4 fruit fly cellular contexts compared by ENCODE assay signal in genomic region chr3L:3865290-3865891, dm6.
TF ChIP-seq lines count a peak whose summit lies in the region.

No protein-coding gene starts in this region.

- TF ChIP-seq CTCF in whole organism, embryonic (GFP tag; optimal IDR thresholded peaks at IDR 0.05; lab: Kevin White, UChicago) = no peak

TF ChIP-seq in whole organism, embryonic, 481 proteins besides CTCF, POLR2A, EP300 and RAD21:
- TF ChIP-seq Awh (GFP tag; IDR thresholded peaks at IDR 0.05; lab: Robert Waterston, UW) (peak; percentile 50; the same call in 1 of the 2 replicates), CG8924 (tag; optimal IDR thresholded peaks at IDR 0.05; lab: Kevin White, UChicago) (no peak), CG42726 (GFP tag; IDR thresholded peaks at IDR 0.05; lab: Robert Waterston, UW; ENCODE audit: partially characterized antibody) (no peak), CG13624 (GFP tag; optimal IDR thresholded peaks at IDR 0.05; lab: Kevin White, UChicago) (no peak), CG11504 (tag; optimal IDR thresholded peaks at IDR 0.05; lab: Kevin White, UChicago) (peak; percentile 17), mirr (GFP tag; optimal IDR thresholded peaks at IDR 0.05; lab: Kevin White, UChicago) (no peak), CG16815 (GFP tag; optimal IDR thresholded peaks at IDR 0.05; lab: Kevin White, UChicago) (no peak)

TF ChIP-seq in whole organism, prepupa, 60 proteins besides CTCF, POLR2A, EP300 and RAD21:
- TF ChIP-seq dsx (GFP tag; optimal IDR thresholded peaks at IDR 0.05; lab: Kevin White, UChicago; ENCODE audit: poor library complexity, severe bottlenecking) = peak; percentile 29
- TF ChIP-seq CG10631 (GFP tag; optimal IDR thresholded peaks at IDR 0.05; lab: Kevin White, UChicago) = no peak
- TF ChIP-seq CG4318 (GFP tag; optimal IDR thresholded peaks at IDR 0.05; lab: Kevin White, UChicago) = no peak
- TF ChIP-seq CG3919 (GFP tag; optimal IDR thresholded peaks at IDR 0.05; lab: Kevin White, UChicago) = peak; percentile 7
- TF ChIP-seq ss (GFP tag; optimal IDR thresholded peaks at IDR 0.05; lab: Kevin White, UChicago) = peak in 1 of 2 experiments; percentile 69
- TF ChIP-seq Eip75B (GFP tag; optimal IDR thresholded peaks at IDR 0.05; lab: Kevin White, UChicago) = no peak
- peak; percentile 51 for TF ChIP-seq svp (GFP tag; lab: Kevin White, UChicago)
- no peak for TF ChIP-seq Gug (GFP tag; IDR thresholded peaks at IDR 0.05; lab: Robert Waterston, UW)
- no peak for TF ChIP-seq CG8119 (GFP tag; IDR thresholded peaks at IDR 0.05; lab: Robert Waterston, UW)
- TF ChIP-seq Eip78C (GFP tag; lab: Kevin White, UChicago) = peak; percentile 4
- no peak for TF ChIP-seq fd59A (GFP tag; optimal IDR thresholded peaks at IDR 0.05; lab: Kevin White, UChicago)
- TF ChIP-seq esn (GFP tag; optimal IDR thresholded peaks at IDR 0.05; lab: Kevin White, UChicago) = no peak

TF ChIP-seq in whole organism, pupa, 21 proteins besides CTCF, POLR2A, EP300 and RAD21:
- TF ChIP-seq CG8159 (tag; optimal IDR thresholded peaks at IDR 0.05; lab: Kevin White, UChicago) (no peak), CG13204 (GFP tag; optimal IDR thresholded peaks at IDR 0.05; lab: Kevin White, UChicago) (peak; percentile 20), EcR (GFP tag; optimal IDR thresholded peaks at IDR 0.05; lab: Kevin White, UChicago) (no peak), gl (tag; optimal IDR thresholded peaks at IDR 0.05; lab: Kevin White, UChicago) (no peak)

TF ChIP-seq in whole organism, wandering third instar larva, 38 proteins besides CTCF, POLR2A, EP300 and RAD21:
- peak; percentile 84 for TF ChIP-seq Dfd (GFP tag; optimal IDR thresholded peaks at IDR 0.05; lab: Kevin White, UChicago)
- TF ChIP-seq Abd-B (GFP tag; optimal IDR thresholded peaks at IDR 0.05; lab: Kevin White, UChicago) = no peak
